Fruit fly (Drosophila melanogaster): ENCODE data around the gene Srp54.

The Srp54 gene

dm6 chr2L:9911783-9912182 lies 928 bp upstream of the Srp54 start (continued):
- TF ChIP-seq CG10669 (GFP tag; optimal IDR thresholded peaks at IDR 0.05) (no peak), CG6808 (GFP tag; optimal IDR thresholded peaks at IDR 0.05) (no peak), CG31627 (GFP tag; optimal IDR thresholded peaks at IDR 0.05) (no peak), topi (GFP tag; optimal IDR thresholded peaks at IDR 0.05) (no peak), CG34406 (GFP tag; optimal IDR thresholded peaks at IDR 0.05) (no peak), Lpt (GFP tag; optimal IDR thresholded peaks at IDR 0.05) (no peak), Sox15 (GFP tag; optimal IDR thresholded peaks at IDR 0.05) (no peak)

- TF ChIP-seq fd85E (GFP tag; optimal IDR thresholded peaks at IDR 0.05) (peak; percentile 96), CG6276 (GFP tag; optimal IDR thresholded peaks at IDR 0.05) (peak; percentile 100), CG3919 (GFP tag; optimal IDR thresholded peaks at IDR 0.05) (peak; percentile 92), CG15336 (GFP tag; IDR thresholded peaks at IDR 0.05) (peak; percentile 94), Eip75B (GFP tag; optimal IDR thresholded peaks at IDR 0.05) (peak; percentile 82), CG6808 (GFP tag; optimal IDR thresholded peaks at IDR 0.05) (peak; percentile 99), dsx (GFP tag; optimal IDR thresholded peaks at IDR 0.05; ENCODE audit: poor library complexity, severe bottlenecking) (peak; percentile 92), Eip78C (GFP tag) (peak; percentile 86), CG10631 (GFP tag; optimal IDR thresholded peaks at IDR 0.05) (peak; percentile 58), CG32006 (GFP tag; optimal IDR thresholded peaks at IDR 0.05) (peak; percentile 80), CG1621 (tag; optimal IDR thresholded peaks at IDR 0.05) (peak; percentile 96), fd59A (GFP tag; optimal IDR thresholded peaks at IDR 0.05) (peak; percentile 39), topi (GFP tag; optimal IDR thresholded peaks at IDR 0.05) (peak; percentile 82), ss (GFP tag; optimal IDR thresholded peaks at IDR 0.05) (peak; percentile 100), Smox (GFP tag; optimal IDR thresholded peaks at IDR 0.05) (peak; percentile 57), pdm3 (GFP tag; optimal IDR thresholded peaks at IDR 0.05) (peak; percentile 80), cyc (GFP tag; optimal IDR thresholded peaks at IDR 0.05) (peak; percentile 57), Hr38 (GFP tag; optimal IDR thresholded peaks at IDR 0.05) (peak; percentile 67), spab (GFP tag; optimal IDR thresholded peaks at IDR 0.05) (peak; percentile 99), svp (GFP tag) (peak; percentile 99), CG6854 (GFP tag; optimal IDR thresholded peaks at IDR 0.05) (peak; percentile 100), eg (GFP tag; IDR thresholded peaks at IDR 0.05) (peak; percentile 91), CG6163 (GFP tag; IDR thresholded peaks at IDR 0.05) (peak; percentile 76), dac (GFP tag; optimal IDR thresholded peaks at IDR 0.05) (peak; percentile 75), Sox102F (GFP tag; optimal IDR thresholded peaks at IDR 0.05) (peak; percentile 88), CG11762 (GFP tag; optimal IDR thresholded peaks at IDR 0.05; ENCODE audit: insufficient read depth) (peak; percentile 93), Met (GFP tag; optimal IDR thresholded peaks at IDR 0.05) (peak; percentile 87), CG8632 (GFP tag; optimal IDR thresholded peaks at IDR 0.05) (peak; percentile 81), acj6 (GFP tag; optimal IDR thresholded peaks at IDR 0.05) (peak; percentile 54), CG3032 (tag; optimal IDR thresholded peaks at IDR 0.05) (peak; percentile 85), Gug (GFP tag; IDR thresholded peaks at IDR 0.05) (peak; percentile 73), CG8319 (GFP tag; optimal IDR thresholded peaks at IDR 0.05) (peak; percentile 92), esn (GFP tag; optimal IDR thresholded peaks at IDR 0.05) (peak; percentile 84), achi (GFP tag; optimal IDR thresholded peaks at IDR 0.05) (peak; percentile 77), salr (GFP tag; optimal IDR thresholded peaks at IDR 0.05) (peak; percentile 91 to 93), OdsH (GFP tag; optimal IDR thresholded peaks at IDR 0.05) (peak; percentile 65), Eip93F (GFP tag; optimal IDR thresholded peaks at IDR 0.05) (peak; percentile 91), CG7368 (GFP tag; optimal IDR thresholded peaks at IDR 0.05) (peak; percentile 96), Sox14 (GFP tag; optimal IDR thresholded peaks at IDR 0.05) (peak; percentile 93), vri (GFP tag; optimal IDR thresholded peaks at IDR 0.05) (peak; percentile 82), CG4318 (GFP tag; optimal IDR thresholded peaks at IDR 0.05) (no peak), CG11294 (GFP tag; IDR thresholded peaks at IDR 0.05) (peak; percentile 10; the same call in 1 of the 2 replicates), CG31627 (GFP tag; optimal IDR thresholded peaks at IDR 0.05) (peak; percentile 54), Hr39 (GFP tag; optimal IDR thresholded peaks at IDR 0.05) (peak; percentile 43)
Measured at dm6 chr2L:9915011-9915850, 2.5 kb downstream of the Srp54 start, which contains the start of gene yip2. Gene yip2 (plus strand): TSS chr2L:9915253.

All from whole organism, prepupa.